Fruit fly (Drosophila melanogaster) whole organism: ENCODE results near the gene Clk.

Experiments
- CG8478 ChIP-seq: fragments of >200 bp; optimal IDR thresholded peaks from 2 replicates; lab custom pipeline; 2018; ENCODE audit warnings: inconsistent platforms
- EcR ChIP-seq, 2 experiments: fragments of >200 bp; optimal IDR thresholded peaks; 2 replicates each; lab custom pipeline; 2017; ENCODE audit warnings: missing biosample characterization in 2 of 2, missing genetic modification characterization in 2 of 2, missing genetic modification reagents in 2 of 2
- pan ChIP-seq: fragments of >200 bp; optimal IDR thresholded peaks from 2 replicates; lab custom pipeline; 2017
- psq ChIP-seq: fragments of >200 bp; optimal IDR thresholded peaks from 2 replicates; lab custom pipeline; 2017
- usp ChIP-seq: fragments of >200 bp; optimal IDR thresholded peaks from 2 replicates; lab custom pipeline; 2017; ENCODE audit warnings: missing biosample characterization, missing genetic modification characterization, mixed read lengths

dm6 chr3L:7732141-7732748, 43.2 kb downstream of the Clk start, which contains the start of gene CG8492:
- TF ChIP-seq CG8478 (no peak), usp (GFP tag; lab: Kevin White, UChicago) (no peak), EcR (GFP tag; optimal IDR thresholded peaks at IDR 0.05; lab: Kevin White, UChicago) (no peak), pan (no peak), psq (lab: Kevin White, UChicago) (no peak)
